Fruit fly (Drosophila melanogaster) S2 (cell line): ENCODE measurements around the gene Rpt4.

Source experiments
- CG8478 ChIP-seq: fragments of >200 bp; optimal IDR thresholded peaks from 2 replicates; lab custom pipeline; 2018
- CTCF ChIP-seq, 2 experiments: fragments of >200 bp; optimal IDR thresholded peaks; 2 replicates each; lab custom pipeline; 2018

DNA sequence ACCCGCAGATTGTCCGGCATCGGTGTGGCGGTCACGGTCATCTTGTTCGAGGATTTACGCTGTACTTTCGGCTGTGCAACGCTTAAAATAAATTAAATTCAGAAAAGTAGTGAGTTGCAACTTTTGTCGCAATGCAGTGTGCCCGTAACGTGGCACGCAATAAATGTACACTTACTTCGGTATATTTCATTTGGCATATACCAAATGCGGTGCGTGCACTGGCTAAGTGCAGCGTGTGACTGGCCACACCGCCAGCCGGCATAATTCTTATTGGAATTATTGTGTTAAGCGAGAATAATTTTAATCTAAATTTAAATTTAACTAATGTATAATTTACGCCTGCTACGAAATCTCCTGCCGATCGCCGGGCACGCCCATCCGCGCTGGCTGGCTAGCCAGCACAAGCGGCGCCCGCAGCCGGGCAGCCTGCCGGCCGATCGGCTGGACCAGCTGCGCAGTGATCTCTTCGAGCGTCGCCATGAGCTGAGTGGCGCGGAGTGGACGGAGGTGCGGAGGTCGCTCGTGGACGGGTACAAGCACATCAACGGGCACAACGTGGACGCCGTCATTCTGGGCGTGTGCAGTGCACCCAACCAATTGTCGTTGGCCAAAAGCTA, at the start of gene Rpt4, which contains the start of gene mldr:
- no peak for TF ChIP-seq CG8478 (lab: Kevin White, UChicago)
- peak in 1 of 2 experiments; percentile 25 for TF ChIP-seq CTCF (optimal IDR thresholded peaks at IDR 0.05; lab: Kevin White, UChicago)
